Worm (Caenorhabditis elegans) whole organism, L2 larva: ENCODE results near the gene ins-34.

Source experiments
- C34F6.9 ChIP-seq: fragments of 150-350 bp; optimal IDR thresholded peaks from 2 replicates; lab custom pipeline; 2014; ENCODE audit warnings: missing biosample characterization, missing genetic modification characterization
- F13H6.1 ChIP-seq: sonication (generic microtip); optimal IDR thresholded peaks from 2 replicates; lab custom pipeline; 2016; ENCODE audit warnings: missing genetic modification characterization, missing compliant biosample characterization
- R02D3.7 ChIP-seq: fragments of 150-350 bp; optimal IDR thresholded peaks from 2 replicates; lab custom pipeline; 2014; ENCODE audit warnings: missing biosample characterization, missing genetic modification characterization
- Y55F3AM.14 ChIP-seq: fragments of 200-800 bp; sonication (Bioruptor generic); optimal IDR thresholded peaks from 2 replicates; lab custom pipeline; 2018; ENCODE audit warnings: mild to moderate bottlenecking, missing genetic modification characterization, missing compliant biosample characterization
- ZK546.5 ChIP-seq: sonication (generic microtip); optimal IDR thresholded peaks from 2 replicates; lab custom pipeline; 2017; ENCODE audit warnings: missing biosample characterization, missing genetic modification characterization
- alr-1 ChIP-seq: fragments of 150-350 bp; optimal IDR thresholded peaks from 2 replicates; lab custom pipeline; 2014; ENCODE audit warnings: missing biosample characterization, missing genetic modification characterization
- aly-2 ChIP-seq: fragments of 150-350 bp; optimal IDR thresholded peaks from 2 replicates; lab custom pipeline; 2014; ENCODE audit warnings: missing biosample characterization, missing genetic modification characterization
- ama-1 ChIP-seq: fragments of 150-350 bp; optimal IDR thresholded peaks from 2 replicates; lab custom pipeline; 2018; ENCODE audit warnings: inconsistent platforms
- blmp-1 ChIP-seq: sonication (generic microtip); optimal IDR thresholded peaks from 2 replicates; lab custom pipeline; 2017; ENCODE audit warnings: missing genetic modification characterization, mild to moderate bottlenecking, missing compliant biosample characterization, antibody characterized with exemption, moderate library complexity; ENCODE audit not compliant: insufficient read depth
- ceh-16 ChIP-seq: fragments of 150-350 bp; optimal IDR thresholded peaks from 2 replicates; lab custom pipeline; 2014; ENCODE audit warnings: missing biosample characterization, missing genetic modification characterization
- ceh-82 ChIP-seq: fragments of 150-350 bp; optimal IDR thresholded peaks from 2 replicates; lab custom pipeline; 2014; ENCODE audit warnings: missing biosample characterization, missing genetic modification characterization
- crh-2 ChIP-seq: sonication (generic microtip); optimal IDR thresholded peaks from 2 replicates; lab custom pipeline; 2017; ENCODE audit warnings: missing biosample characterization, missing genetic modification characterization
- dmd-4 ChIP-seq: sonication (generic microtip); optimal IDR thresholded peaks from 2 replicates; lab custom pipeline; 2017; ENCODE audit warnings: missing biosample characterization, missing genetic modification characterization
- egl-27 ChIP-seq: sonication (generic microtip); optimal IDR thresholded peaks from 3 replicates; lab custom pipeline; 2017; ENCODE audit warnings: missing biosample characterization, missing genetic modification reagents, missing genetic modification characterization
- elt-1 ChIP-seq: fragments of 150-350 bp; optimal IDR thresholded peaks from 2 replicates; lab custom pipeline; 2014; ENCODE audit warnings: missing biosample characterization, missing genetic modification characterization
- elt-3 ChIP-seq: sonication (generic microtip); optimal IDR thresholded peaks from 2 replicates; lab custom pipeline; 2017; ENCODE audit warnings: missing biosample characterization, missing genetic modification characterization
- fos-1 ChIP-seq: fragments of 150-350 bp; optimal IDR thresholded peaks from 2 replicates; lab custom pipeline; 2014; ENCODE audit warnings: missing biosample characterization, missing genetic modification characterization
- gmeb-1 ChIP-seq: fragments of 150-350 bp; optimal IDR thresholded peaks from 2 replicates; lab custom pipeline; 2014; ENCODE audit warnings: missing biosample characterization, missing genetic modification characterization
- lin-11 ChIP-seq: fragments of 150-350 bp; sonication (generic microtip); optimal IDR thresholded peaks from 2 replicates; lab custom pipeline; 2014; ENCODE audit warnings: missing biosample characterization, missing genetic modification characterization, inconsistent platforms, mixed read lengths
- lin-13 ChIP-seq: fragments of 150-350 bp; optimal IDR thresholded peaks from 2 replicates; lab custom pipeline; 2014; ENCODE audit warnings: missing biosample characterization, missing genetic modification reagents, missing genetic modification characterization
- lin-39 ChIP-seq: fragments of 150-350 bp; optimal IDR thresholded peaks from 2 replicates; lab custom pipeline; 2014; ENCODE audit warnings: missing biosample characterization, missing genetic modification reagents, missing genetic modification characterization
- lsy-2 ChIP-seq, 2 experiments: fragments of 150-350 bp in 1 of 2; sonication (generic microtip) in 1 of 2; optimal IDR thresholded peaks; 2 replicates each; lab custom pipeline; 2014 to 2017; ENCODE audit warnings: missing biosample characterization in 2 of 2, missing genetic modification characterization in 2 of 2
- mab-5 ChIP-seq: fragments of 150-350 bp; optimal IDR thresholded peaks from 2 replicates; lab custom pipeline; 2014; ENCODE audit warnings: missing biosample characterization, missing genetic modification characterization
- mbf-1 ChIP-seq: sonication (generic microtip); optimal IDR thresholded peaks from 2 replicates; lab custom pipeline; 2017; ENCODE audit warnings: missing biosample characterization, missing genetic modification characterization
- mdl-1 ChIP-seq, 2 experiments: fragments of 150-350 bp in 1 of 2; sonication (generic microtip) in 1 of 2; optimal IDR thresholded peaks; 2 replicates each; lab custom pipeline; 2017; ENCODE audit warnings: missing biosample characterization in 2 of 2, missing genetic modification characterization in 2 of 2
- nhr-10 ChIP-seq: sonication (generic microtip); optimal IDR thresholded peaks from 2 replicates; lab custom pipeline; 2017; ENCODE audit warnings: missing biosample characterization, missing genetic modification characterization
- nhr-11 ChIP-seq: fragments of 150-350 bp; optimal IDR thresholded peaks from 2 replicates; lab custom pipeline; 2014; ENCODE audit warnings: missing biosample characterization, missing genetic modification characterization
- nhr-12 ChIP-seq: fragments of 150-350 bp; optimal IDR thresholded peaks from 2 replicates; lab custom pipeline; 2014; ENCODE audit warnings: missing biosample characterization, missing genetic modification characterization
- nhr-129 ChIP-seq: fragments of 150-350 bp; optimal IDR thresholded peaks from 2 replicates; lab custom pipeline; 2014; ENCODE audit warnings: missing biosample characterization, missing genetic modification characterization
- nhr-21 ChIP-seq: fragments of 150-350 bp; optimal IDR thresholded peaks from 2 replicates; lab custom pipeline; 2014; ENCODE audit warnings: missing biosample characterization, missing genetic modification characterization
- nhr-23 ChIP-seq: fragments of 150-350 bp; optimal IDR thresholded peaks from 2 replicates; lab custom pipeline; 2014; ENCODE audit warnings: missing biosample characterization, missing genetic modification reagents, missing genetic modification characterization
- nhr-237 ChIP-seq: fragments of 150-350 bp; optimal IDR thresholded peaks from 2 replicates; lab custom pipeline; 2014; ENCODE audit warnings: missing biosample characterization, missing genetic modification characterization
- nhr-25 ChIP-seq: fragments of 150-350 bp; sonication (generic microtip); optimal IDR thresholded peaks from 3 replicates; lab custom pipeline; 2014; ENCODE audit warnings: missing biosample characterization, missing genetic modification characterization
- nhr-6 ChIP-seq: fragments of 150-350 bp; optimal IDR thresholded peaks from 2 replicates; lab custom pipeline; 2014; ENCODE audit warnings: missing biosample characterization, missing genetic modification characterization
- nhr-77 ChIP-seq: fragments of 150-350 bp; optimal IDR thresholded peaks from 2 replicates; lab custom pipeline; 2014; ENCODE audit warnings: missing biosample characterization, missing genetic modification characterization
- peb-1 ChIP-seq: fragments of 150-350 bp; optimal IDR thresholded peaks from 2 replicates; lab custom pipeline; 2014; ENCODE audit warnings: missing biosample characterization, missing genetic modification characterization
- sem-4 ChIP-seq: fragments of 150-350 bp; optimal IDR thresholded peaks from 2 replicates; lab custom pipeline; 2014; ENCODE audit warnings: missing biosample characterization, missing genetic modification reagents, missing genetic modification characterization
- skn-1 ChIP-seq: sonication (generic microtip); optimal IDR thresholded peaks from 2 replicates; lab custom pipeline; 2017; ENCODE audit warnings: missing biosample characterization, missing genetic modification characterization
- sma-3 ChIP-seq: sonication (generic microtip); optimal IDR thresholded peaks from 2 replicates; lab custom pipeline; 2016; ENCODE audit warnings: missing genetic modification reagents, missing genetic modification characterization, missing compliant biosample characterization
- sma-9 ChIP-seq, 2 experiments: fragments of 150-350 bp in 1 of 2; sonication (generic microtip) in 1 of 2; optimal IDR thresholded peaks; 2 replicates each; lab custom pipeline; 2014 to 2016; ENCODE audit warnings: missing genetic modification characterization in 2 of 2, mild to moderate bottlenecking in 1 of 2, missing biosample characterization in 1 of 2, missing compliant biosample characterization in 1 of 2, missing genetic modification reagents in 1 of 2, moderate library complexity in 1 of 2
- snpc-4 ChIP-seq: fragments of 150-350 bp; optimal IDR thresholded peaks from 2 replicates; lab custom pipeline; 2014; ENCODE audit warnings: missing biosample characterization, missing genetic modification characterization
- unc-39 ChIP-seq: fragments of 150-350 bp; optimal IDR thresholded peaks from 2 replicates; lab custom pipeline; 2014; ENCODE audit warnings: missing biosample characterization, missing genetic modification characterization
- unc-55 ChIP-seq: fragments of 150-350 bp; sonication (generic microtip); optimal IDR thresholded peaks from 3 replicates; lab custom pipeline; 2014; ENCODE audit warnings: missing biosample characterization, missing genetic modification reagents, missing genetic modification characterization
- unc-62 ChIP-seq: fragments of 150-350 bp; optimal IDR thresholded peaks from 2 replicates; lab custom pipeline; 2014; ENCODE audit warnings: missing biosample characterization, missing genetic modification reagents, missing genetic modification characterization
- zag-1 ChIP-seq: fragments of 150-350 bp; optimal IDR thresholded peaks from 2 replicates; lab custom pipeline; 2014; ENCODE audit warnings: missing biosample characterization, missing genetic modification characterization
- ztf-1 ChIP-seq: fragments of 200-800 bp; sonication (Bioruptor generic); conservative IDR thresholded peaks from 2 replicates; pipeline ENCODE4 v1.3.6; 2022; ENCODE audit warnings: missing genetic modification characterization, missing compliant biosample characterization
- ztf-11 ChIP-seq: sonication (generic microtip); optimal IDR thresholded peaks from 2 replicates; lab custom pipeline; 2017; ENCODE audit warnings: missing biosample characterization, missing genetic modification characterization
- ztf-4 ChIP-seq: fragments of 150-350 bp; optimal IDR thresholded peaks from 2 replicates; lab custom pipeline; 2014; ENCODE audit warnings: missing biosample characterization, missing genetic modification characterization

The ins-34 gene

DNA sequence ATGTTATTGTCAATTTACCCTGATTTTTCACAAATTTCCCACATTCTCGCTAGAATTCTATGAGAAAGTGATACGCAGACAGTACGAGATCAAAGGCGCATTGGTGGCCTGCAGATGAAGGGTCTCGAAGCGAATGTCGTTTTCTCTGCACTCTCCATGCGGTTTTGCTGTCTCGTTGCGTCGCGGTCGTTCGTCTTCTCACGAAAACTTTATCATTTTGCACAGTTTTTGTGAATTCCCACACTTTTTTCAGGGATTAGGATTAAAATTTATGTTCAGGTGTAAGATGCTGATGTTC is 35.4 kb upstream of the ins-34 start:
- TF ChIP-seq lin-11 (peak; percentile 85), nhr-11 (no peak), elt-3 (tag; lab: Kevin White, UChicago) (no peak), unc-62 (GFP tag; lab: Kevin White, UChicago) (no peak), unc-39 (tag; lab: Kevin White, UChicago) (no peak), lin-13 (peak; percentile 91), fos-1 (tag; lab: Kevin White, UChicago) (peak; percentile 49), nhr-237 (tag; lab: Kevin White, UChicago) (no peak), skn-1 (no peak), R02D3.7 (tag; lab: Kevin White, UChicago) (peak; percentile 33), nhr-25 (tag; lab: Kevin White, UChicago) (peak; percentile 84), ceh-82 (no peak), gmeb-1 (tag; lab: Kevin White, UChicago) (peak; percentile 83), sem-4 (tag; lab: Kevin White, UChicago) (peak; percentile 23), elt-1 (tag; lab: Kevin White, UChicago) (no peak), Y55F3AM.14 (GFP tag; lab: Kevin White, UChicago) (no peak), C34F6.9 (tag; lab: Kevin White, UChicago) (peak; percentile 92), nhr-77 (tag; lab: Kevin White, UChicago) (no peak), nhr-12 (no peak), ztf-11 (tag; lab: Kevin White, UChicago) (no peak), nhr-6 (tag; lab: Kevin White, UChicago) (no peak), nhr-21 (peak; percentile 75), F13H6.1 (tag; lab: Kevin White, UChicago) (peak; percentile 85), ztf-4 (tag; lab: Kevin White, UChicago) (peak; percentile 64), sma-3 (peak; percentile 62), alr-1 (tag; lab: Kevin White, UChicago) (no peak), peb-1 (no peak), nhr-10 (tag; lab: Kevin White, UChicago) (no peak), snpc-4 (tag; lab: Kevin White, UChicago) (peak; percentile 39), dmd-4 (no peak), aly-2 (no peak), crh-2 (peak; percentile 87), nhr-23 (tag; lab: Kevin White, UChicago) (no peak), sma-9 (GFP tag; optimal IDR thresholded peaks at IDR 0.05; lab: Kevin White, UChicago) (peak; percentile 69), sma-9 (tag; optimal IDR thresholded peaks at IDR 0.05; lab: Kevin White, UChicago) (no peak), blmp-1 (tag; lab: Kevin White, UChicago) (peak; percentile 35), mbf-1 (tag; lab: Kevin White, UChicago) (no peak), zag-1 (tag; lab: Kevin White, UChicago) (peak; percentile 21), ceh-16 (tag; lab: Kevin White, UChicago) (no peak), ama-1 (lab: Kevin White, UChicago) (peak; percentile 25), ztf-1 (GFP tag; lab: Robert Waterston, UW) (no peak), egl-27 (peak; percentile 36), nhr-129 (tag; lab: Kevin White, UChicago) (peak; percentile 98), mdl-1 (tag; optimal IDR thresholded peaks at IDR 0.05; lab: Kevin White, UChicago) (peak in 1 of 2 experiments; percentile 29), ZK546.5 (tag; lab: Kevin White, UChicago) (peak; percentile 49), unc-55 (GFP tag; lab: Kevin White, UChicago) (peak; percentile 96), lin-39 (no peak), mab-5 (tag; lab: Kevin White, UChicago) (peak; percentile 80), lsy-2 (tag; optimal IDR thresholded peaks at IDR 0.05; lab: Kevin White, UChicago) (peak; percentile 81 to 92)
